Worm (Caenorhabditis elegans): ENCODE results near the gene W06B4.1.

Gene W06B4.1

DNA sequence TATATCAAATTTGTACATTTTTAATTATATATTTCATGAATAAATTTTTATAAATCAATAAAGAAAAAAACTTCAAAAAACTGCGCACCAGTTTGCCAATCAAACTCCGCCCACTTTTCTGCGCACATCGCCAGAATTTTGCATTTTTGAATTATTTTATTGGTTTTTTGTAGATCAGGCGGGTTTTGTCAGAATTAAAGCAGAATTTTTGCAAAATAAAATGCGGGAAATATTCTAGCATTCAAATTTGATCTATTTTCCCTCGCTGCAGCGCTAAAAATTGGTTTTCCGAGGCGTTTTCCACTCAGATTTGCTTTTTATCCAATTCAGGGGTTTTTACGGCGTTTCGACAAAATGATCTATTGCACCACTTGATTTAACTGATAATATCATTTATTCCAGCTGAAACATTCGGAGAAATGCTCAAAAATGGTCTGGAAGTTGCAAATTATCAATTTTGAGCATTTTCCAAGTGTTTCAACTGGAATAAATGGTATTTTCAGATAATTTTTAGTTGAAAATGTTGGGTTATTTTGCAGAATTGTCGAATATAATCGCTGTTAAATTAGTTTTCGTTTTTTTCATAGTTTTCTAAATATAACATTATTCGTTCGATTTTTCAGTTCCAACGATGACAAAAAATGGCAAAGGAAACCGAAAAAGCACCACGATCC, at the start of gene W06B4.1 (continued):
- TF ChIP-seq unc-130 (GFP tag; optimal IDR thresholded peaks at IDR 0.05) = peak; percentile 54
- peak; percentile 94 for TF ChIP-seq efl-1 (GFP tag; optimal IDR thresholded peaks at IDR 0.05)
- TF ChIP-seq ztf-26 (tag; optimal IDR thresholded peaks at IDR 0.05) = no peak
- TF ChIP-seq pha-4 (tag; optimal IDR thresholded peaks at IDR 0.05) = no peak
- TF ChIP-seq attf-5 (GFP tag; optimal IDR thresholded peaks at IDR 0.05) = no peak
- TF ChIP-seq die-1 (tag; optimal IDR thresholded peaks at IDR 0.05) = no peak
- no peak for TF ChIP-seq nhr-27 (tag; optimal IDR thresholded peaks at IDR 0.05)
- no peak for TF ChIP-seq ztf-28 (GFP tag; IDR thresholded peaks at IDR 0.05)
- TF ChIP-seq ceh-91 (GFP tag; IDR thresholded peaks at IDR 0.05) = peak; percentile 92
- peak in 1 of 3 experiments; percentile 50 for TF ChIP-seq lin-35 (GFP tag; optimal IDR thresholded peaks at IDR 0.05)
- no peak for TF ChIP-seq rec-8 (tag; optimal IDR thresholded peaks at IDR 0.05)
- peak; percentile 83 for TF ChIP-seq xnd-1 (tag; optimal IDR thresholded peaks at IDR 0.05)

DNA sequence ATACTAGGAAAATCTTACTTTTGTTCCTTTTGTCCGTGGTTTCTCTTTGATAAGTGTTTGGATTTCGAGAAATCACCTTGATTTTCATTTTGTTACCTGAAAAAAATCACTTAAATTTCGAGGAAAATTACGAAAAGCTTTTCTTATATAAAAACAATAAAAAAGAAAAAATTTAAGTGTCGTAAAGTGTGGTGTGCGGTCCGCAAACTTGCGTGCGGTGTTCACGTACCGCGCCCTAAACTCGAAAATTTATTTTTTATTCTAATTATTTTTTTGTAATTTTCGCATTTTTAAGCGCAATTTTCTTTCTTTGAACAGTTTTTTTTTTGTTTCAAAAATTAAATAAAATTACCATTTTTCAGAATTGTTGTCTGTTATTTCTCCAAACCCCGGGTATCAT, 46.6 kb upstream of the W06B4.1 start, which contains the start of the genes dcaf-13 and toe-1:
Gene dcaf-13, minus strand, starts transcription at position 96 of the 400 bp plus-strand sequence.
Gene toe-1, plus strand, starts transcription at position 361 of the 400 bp plus-strand sequence.
- TF ChIP-seq die-1 (tag; optimal IDR thresholded peaks at IDR 0.05) (no peak), lsl-1 (GFP tag; optimal IDR thresholded peaks at IDR 0.05) (peak; percentile 5), madf-6 (GFP tag; IDR thresholded peaks at IDR 0.05) (peak; percentile 46; the same call in 1 of the 2 replicates)

DNA sequence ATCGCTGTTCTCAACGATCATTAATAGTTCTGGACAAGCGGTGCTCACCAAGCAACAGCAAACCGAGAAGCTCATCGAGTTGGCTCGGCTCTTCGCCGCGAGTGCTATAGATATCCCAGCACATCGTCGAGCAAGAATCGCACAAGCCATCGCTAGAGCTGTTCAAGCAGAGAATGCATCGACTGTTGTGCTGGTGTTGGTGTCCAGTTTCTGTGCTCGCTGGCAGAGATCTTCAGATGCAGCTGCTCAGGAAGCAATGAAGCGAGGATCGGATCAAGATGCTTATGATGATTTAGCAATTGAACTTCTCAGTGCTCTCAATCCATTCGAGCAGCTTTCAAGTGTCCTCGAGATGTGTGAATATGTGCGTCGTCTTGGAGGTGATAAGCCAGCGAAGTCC, 43.3 kb upstream of the W06B4.1 start:
- TF ChIP-seq ceh-79 (tag; optimal IDR thresholded peaks at IDR 0.05) = no peak
- 0 out of 2 replicates have a peak, but pooled peaks have one; percentile 35 for TF ChIP-seq zfh-2 (GFP tag; conservative IDR thresholded peaks at IDR 0.05)
- no peak for TF ChIP-seq T07F8.4 (tag; optimal IDR thresholded peaks at IDR 0.05)
- no peak for TF ChIP-seq dox-1 (GFP tag; IDR thresholded peaks at IDR 0.05)
- TF ChIP-seq nfya-1 (tag; optimal IDR thresholded peaks at IDR 0.05; ENCODE audit: borderline replicate concordance, insufficient read depth) = no peak
- 0 out of 2 replicates have a peak, but pooled peaks have one; percentile 36 for TF ChIP-seq cebp-2 (GFP tag; IDR thresholded peaks at IDR 0.05)
- no peak for TF ChIP-seq F39B2.1 (GFP tag; IDR thresholded peaks at IDR 0.05)
- no peak for TF ChIP-seq B0261.1 (tag; optimal IDR thresholded peaks at IDR 0.05)
- no peak for TF ChIP-seq bed-1 (GFP tag; IDR thresholded peaks at IDR 0.05)
- no peak for TF ChIP-seq cebp-1 (GFP tag; IDR thresholded peaks at IDR 0.05)
- no peak for TF ChIP-seq cebp-1 (tag; optimal IDR thresholded peaks at IDR 0.05)
- no peak for TF ChIP-seq ztf-25 (GFP tag; IDR thresholded peaks at IDR 0.05)
- TF ChIP-seq ztf-18 (tag; optimal IDR thresholded peaks at IDR 0.05) = no peak
- 0 out of 2 replicates have a peak, but pooled peaks have one; percentile 11 for TF ChIP-seq madf-8 (GFP tag; conservative IDR thresholded peaks at IDR 0.05)

DNA sequence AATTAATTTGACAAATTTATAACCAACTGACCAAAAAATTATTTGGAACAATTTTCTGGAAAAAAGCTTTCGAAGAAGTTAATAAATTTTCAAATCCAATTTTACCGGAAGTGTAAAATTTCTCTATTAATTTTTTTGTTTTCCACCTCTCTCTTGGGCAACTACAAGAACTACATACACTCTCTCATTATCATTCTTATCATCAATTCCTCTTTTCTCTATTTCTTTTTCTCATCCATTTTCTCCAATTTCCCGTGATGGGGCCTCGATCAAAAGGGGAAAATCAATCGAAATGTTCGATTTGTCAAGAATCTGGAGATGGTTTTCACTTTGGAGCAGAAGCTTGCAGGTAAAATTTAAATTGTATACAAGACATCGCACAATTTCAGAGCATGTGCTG, 38.2 kb upstream of the W06B4.1 start, which contains the start of gene nhr-109:
Gene nhr-109, plus strand, starts transcription at position 222 of the 400 bp plus-strand sequence.
- TF ChIP-seq nhr-120 (GFP tag; IDR thresholded peaks at IDR 0.05) (no peak), K11D2.4 (GFP tag; IDR thresholded peaks at IDR 0.05) (no peak), nhr-80 (tag; optimal IDR thresholded peaks at IDR 0.05) (peak; percentile 39), ccch-3 (GFP tag; optimal IDR thresholded peaks at IDR 0.05) (no peak), egl-18 (GFP tag; IDR thresholded peaks at IDR 0.05) (no peak), hmg-20 (GFP tag; IDR thresholded peaks at IDR 0.05) (no peak), sea-2 (GFP tag; IDR thresholded peaks at IDR 0.05) (no peak), bed-2 (GFP tag; IDR thresholded peaks at IDR 0.05) (no peak)

All from whole organism, young adult.